Fruit fly (Drosophila melanogaster) whole organism, adult: ENCODE data around the gene CG5910.

Experiments used
- CG11617 ChIP-seq: fragments of 200-800 bp; sonication (Bioruptor generic); optimal IDR thresholded peaks from 2 replicates; lab custom pipeline; 2017; ENCODE audit warnings: mild to moderate bottlenecking, missing biosample characterization, missing genetic modification reagents, missing genetic modification characterization
- CG12768 ChIP-seq: fragments of 200-800 bp; sonication (Bioruptor generic); optimal IDR thresholded peaks from 2 replicates; lab custom pipeline; 2017; ENCODE audit warnings: missing biosample characterization, missing genetic modification characterization, mild to moderate bottlenecking, moderate library complexity, missing genetic modification reagents
- CG14711 ChIP-seq: fragments of 200-800 bp; sonication (Bioruptor generic); optimal IDR thresholded peaks from 2 replicates; lab custom pipeline; 2018; ENCODE audit warnings: missing biosample characterization, mild to moderate bottlenecking, missing genetic modification characterization, moderate library complexity
- CG1620 ChIP-seq: fragments of 200-800 bp; sonication (Bioruptor generic); optimal IDR thresholded peaks from 2 replicates; lab custom pipeline; 2016; ENCODE audit warnings: missing biosample characterization, missing genetic modification characterization
- CG33017 ChIP-seq: fragments of 200-800 bp; sonication (Bioruptor generic); optimal IDR thresholded peaks from 2 replicates; lab custom pipeline; 2018; ENCODE audit warnings: missing biosample characterization, mild to moderate bottlenecking, missing genetic modification characterization, moderate library complexity
- CG5204 ChIP-seq: fragments of 200-800 bp; sonication (Bioruptor generic); optimal IDR thresholded peaks from 2 replicates; lab custom pipeline; 2016; ENCODE audit warnings: missing biosample characterization, missing genetic modification characterization
- CG7045 ChIP-seq: fragments of 200-800 bp; sonication (Bioruptor generic); optimal IDR thresholded peaks from 2 replicates; lab custom pipeline; 2017; ENCODE audit warnings: missing biosample characterization, mild to moderate bottlenecking, missing genetic modification characterization
- CG7101 ChIP-seq: fragments of 200-800 bp; sonication (Bioruptor generic); optimal IDR thresholded peaks from 2 replicates; lab custom pipeline; 2018; ENCODE audit warnings: missing biosample characterization, mild to moderate bottlenecking, missing genetic modification characterization, moderate library complexity
- Clk ChIP-seq: fragments of 200-800 bp; sonication (Bioruptor generic); optimal IDR thresholded peaks from 2 replicates; lab custom pipeline; 2017; ENCODE audit warnings: missing biosample characterization, missing genetic modification characterization
- Crg-1 ChIP-seq: fragments of 200-800 bp; sonication (Bioruptor generic); optimal IDR thresholded peaks from 2 replicates; lab custom pipeline; 2016; ENCODE audit warnings: missing biosample characterization, missing genetic modification characterization
- Hr96 ChIP-seq: fragments of 200-800 bp; sonication (Bioruptor generic); optimal IDR thresholded peaks from 2 replicates; lab custom pipeline; 2016; ENCODE audit warnings: missing biosample characterization, missing genetic modification characterization
- Mnt ChIP-seq: fragments of 200-800 bp; sonication (Bioruptor generic); optimal IDR thresholded peaks from 2 replicates; lab custom pipeline; 2016; ENCODE audit warnings: missing biosample characterization, mild to moderate bottlenecking, missing genetic modification characterization
- bab1 ChIP-seq: fragments of 200-800 bp; sonication (Bioruptor generic); optimal IDR thresholded peaks from 3 replicates; lab custom pipeline; 2019; ENCODE audit warnings: missing biosample characterization, mild to moderate bottlenecking, missing genetic modification characterization, moderate library complexity
- cic ChIP-seq: fragments of 200-800 bp; sonication (Bioruptor generic); optimal IDR thresholded peaks from 2 replicates; lab custom pipeline; 2017; ENCODE audit warnings: missing biosample characterization, mild to moderate bottlenecking, missing genetic modification characterization, moderate library complexity
- cnc ChIP-seq, 2 experiments: fragments of >200 bp; optimal IDR thresholded peaks; 2 replicates each; lab custom pipeline; 2017
- kay ChIP-seq: fragments of 200-800 bp; sonication (Bioruptor generic); peaks from one replicate; lab custom pipeline; 2016; ENCODE audit warnings: missing biosample characterization, missing genetic modification characterization, borderline replicate concordance
- ovo ChIP-seq: fragments of 200-800 bp; sonication (Bioruptor generic); optimal IDR thresholded peaks from 2 replicates; lab custom pipeline; 2016; ENCODE audit warnings: missing biosample characterization, missing genetic modification characterization
- pad ChIP-seq: fragments of 200-800 bp; sonication (Bioruptor generic); optimal IDR thresholded peaks from 3 replicates; lab custom pipeline; 2017; ENCODE audit warnings: missing biosample characterization, missing genetic modification characterization, mild to moderate bottlenecking, moderate library complexity, missing genetic modification reagents
- tj ChIP-seq: fragments of 200-800 bp; sonication (Bioruptor generic); optimal IDR thresholded peaks from 3 replicates; lab custom pipeline; 2017; ENCODE audit warnings: missing biosample characterization, mild to moderate bottlenecking, missing genetic modification characterization, moderate library complexity
- toe ChIP-seq: fragments of 200-800 bp; sonication (Bioruptor generic); optimal IDR thresholded peaks from 2 replicates; lab custom pipeline; 2016; ENCODE audit warnings: missing biosample characterization, missing genetic modification characterization

The CG5910 gene

dm6 chr3L:20410780-20411179 lies 31.4 kb upstream of the CG5910 start:
- TF ChIP-seq ovo (GFP tag; lab: Kevin White, UChicago) = no peak
- TF ChIP-seq CG11617 (GFP tag; lab: Kevin White, UChicago) = peak; percentile 29
- TF ChIP-seq Mnt (GFP tag; lab: Kevin White, UChicago) = no peak
- peak; percentile 36 for TF ChIP-seq bab1
- TF ChIP-seq CG7101 = peak; percentile 35

- TF ChIP-seq tj (GFP tag; lab: Kevin White, UChicago) = no peak
- no peak for TF ChIP-seq pad (GFP tag; lab: Kevin White, UChicago)
- TF ChIP-seq ovo (GFP tag; lab: Kevin White, UChicago) = no peak
- TF ChIP-seq CG14711 = no peak
- TF ChIP-seq Crg-1 (GFP tag; lab: Kevin White, UChicago) = no peak
- no peak for TF ChIP-seq Hr96 (GFP tag; lab: Kevin White, UChicago)
- no peak for TF ChIP-seq cic (GFP tag; lab: Kevin White, UChicago)
- TF ChIP-seq Clk = no peak
- TF ChIP-seq kay (GFP tag; lab: Kevin White, UChicago) = no peak
- TF ChIP-seq CG33017 (tag; lab: Kevin White, UChicago) = no peak
- no peak for TF ChIP-seq CG1620 (GFP tag; lab: Kevin White, UChicago)
- no peak for TF ChIP-seq cnc (optimal IDR thresholded peaks at IDR 0.05; lab: Kevin White, UChicago)
- no peak for TF ChIP-seq Mnt (GFP tag; lab: Kevin White, UChicago)
These were observed 28.9 kb upstream of the CG5910 start, which contains the start of gene zye for dm6 chr3L:20413304-20413703. Gene zye, plus strand, starts transcription at chr3L:20413604.

- no peak for TF ChIP-seq Crg-1 (GFP tag; lab: Kevin White, UChicago)
- TF ChIP-seq tj (GFP tag; lab: Kevin White, UChicago) = no peak
- TF ChIP-seq kay (GFP tag; lab: Kevin White, UChicago) = no peak
- no peak for TF ChIP-seq cic (GFP tag; lab: Kevin White, UChicago)
- TF ChIP-seq CG5204 (GFP tag; lab: Kevin White, UChicago) = no peak
- no peak for TF ChIP-seq pad (GFP tag; lab: Kevin White, UChicago)
- no peak for TF ChIP-seq CG11617 (GFP tag; lab: Kevin White, UChicago)
- TF ChIP-seq CG1620 (GFP tag; lab: Kevin White, UChicago) = no peak
- TF ChIP-seq bab1 = no peak
- no peak for TF ChIP-seq toe (GFP tag; lab: Kevin White, UChicago)
- no peak for TF ChIP-seq CG14711
These were observed 16.3 kb upstream of the CG5910 start, which contains the start of gene CG5282 for dm6 chr3L:20425888-20426287. Gene CG5282, minus strand, starts transcription at chr3L:20426071.

dm6 chr3L:20427449-20427848 lies 14.8 kb upstream of the CG5910 start, which contains the start of gene CG5274:
Gene CG5274, minus strand, starts transcription at chr3L:20427666.
- TF ChIP-seq bab1 (peak; percentile 62), CG12768 (GFP tag; lab: Kevin White, UChicago) (no peak)

dm6 chr3L:20430182-20430581 lies 12.0 kb upstream of the CG5910 start, which contains the start of gene CG5262:
Gene CG5262, minus strand, starts transcription at chr3L:20430475.
- TF ChIP-seq cic (GFP tag; lab: Kevin White, UChicago) (no peak), tj (GFP tag; lab: Kevin White, UChicago) (peak; percentile 63), CG5204 (GFP tag; lab: Kevin White, UChicago) (no peak), bab1 (peak; percentile 32)

- TF ChIP-seq cnc (optimal IDR thresholded peaks at IDR 0.05; lab: Kevin White, UChicago) = no peak
These were observed 10.6 kb upstream of the CG5910 start for dm6 chr3L:20431619-20432018.

- no peak for TF ChIP-seq CG33017 (tag; lab: Kevin White, UChicago)
- TF ChIP-seq cic (GFP tag; lab: Kevin White, UChicago) = no peak
- no peak for TF ChIP-seq ovo (GFP tag; lab: Kevin White, UChicago)
- TF ChIP-seq cnc (optimal IDR thresholded peaks at IDR 0.05; lab: Kevin White, UChicago) = no peak
- no peak for TF ChIP-seq CG12768 (GFP tag; lab: Kevin White, UChicago)
- peak; percentile 39 for TF ChIP-seq Mnt (GFP tag; lab: Kevin White, UChicago)
- TF ChIP-seq tj (GFP tag; lab: Kevin White, UChicago) = peak; percentile 13
- no peak for TF ChIP-seq Hr96 (GFP tag; lab: Kevin White, UChicago)
- no peak for TF ChIP-seq CG5204 (GFP tag; lab: Kevin White, UChicago)
- no peak for TF ChIP-seq toe (GFP tag; lab: Kevin White, UChicago)
- peak; percentile 56 for TF ChIP-seq bab1
- no peak for TF ChIP-seq Crg-1 (GFP tag; lab: Kevin White, UChicago)
- TF ChIP-seq CG14711 = peak; percentile 23
- TF ChIP-seq kay (GFP tag; lab: Kevin White, UChicago) = no peak
- TF ChIP-seq CG11617 (GFP tag; lab: Kevin White, UChicago) = peak; percentile 40
- no peak for TF ChIP-seq CG7101
- TF ChIP-seq CG7045 (GFP tag; lab: Kevin White, UChicago) = no peak
- TF ChIP-seq pad (GFP tag; lab: Kevin White, UChicago) = no peak
- TF ChIP-seq CG1620 (GFP tag; lab: Kevin White, UChicago) = peak; percentile 12
- no peak for TF ChIP-seq Clk
These were observed 9.9 kb upstream of the CG5910 start, which contains the start of the genes Las and Psn for dm6 chr3L:20432297-20432696. Gene Las, minus strand, starts transcription at chr3L:20432361. Gene Psn, plus strand, starts transcription at chr3L:20432468.
